Worm (Caenorhabditis elegans): ENCODE data around the gene exp-1.

DNA sequence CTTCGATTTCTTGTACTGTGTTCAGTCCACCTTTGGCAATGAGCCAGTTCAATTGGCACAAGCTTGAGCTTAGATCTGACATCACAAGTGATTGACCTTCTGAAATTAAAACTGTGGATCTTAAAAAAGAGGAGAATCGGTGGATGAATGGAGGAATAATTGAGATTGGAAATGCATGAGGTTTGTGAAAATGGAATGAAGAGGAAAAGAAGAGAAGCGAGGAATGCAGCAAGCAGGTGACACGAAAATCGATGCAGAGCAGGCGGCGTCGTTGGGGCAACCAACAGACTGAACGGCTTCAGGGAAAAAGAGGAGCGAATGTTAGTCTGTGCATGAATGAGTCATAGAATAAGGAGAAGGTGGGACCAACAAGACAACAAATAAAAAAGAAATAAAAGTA lies 30.4 kb upstream of the exp-1 start, which contains the start of gene fkh-8:
- no peak for TF ChIP-seq egl-27 (tag; optimal IDR thresholded peaks at IDR 0.05)
- TF ChIP-seq C34B4.2 (tag; optimal IDR thresholded peaks at IDR 0.05), result no peak
- no peak for TF ChIP-seq fos-1 (tag; optimal IDR thresholded peaks at IDR 0.05)
- no peak for TF ChIP-seq nhr-90 (tag; optimal IDR thresholded peaks at IDR 0.05; ENCODE audit: poor library complexity)
- TF ChIP-seq fkh-10 (GFP tag; optimal IDR thresholded peaks at IDR 0.05), result no peak
- TF ChIP-seq zag-1 (tag; optimal IDR thresholded peaks at IDR 0.05), result no peak
- TF ChIP-seq nhr-11 (tag; optimal IDR thresholded peaks at IDR 0.05), result no peak
- no peak for TF ChIP-seq jun-1 (tag; optimal IDR thresholded peaks at IDR 0.05)
- no peak for TF ChIP-seq ets-5 (GFP tag; IDR thresholded peaks at IDR 0.05)
- no peak for TF ChIP-seq lin-39 (tag; optimal IDR thresholded peaks at IDR 0.05)
- no peak for TF ChIP-seq ceh-82 (tag; optimal IDR thresholded peaks at IDR 0.05)
- no peak for TF ChIP-seq ama-1 (optimal IDR thresholded peaks at IDR 0.05)
- TF ChIP-seq ces-1 (GFP tag; optimal IDR thresholded peaks at IDR 0.05), result no peak
